Fruit fly (Drosophila melanogaster): ENCODE measurements around the gene CG46460.

DNA sequence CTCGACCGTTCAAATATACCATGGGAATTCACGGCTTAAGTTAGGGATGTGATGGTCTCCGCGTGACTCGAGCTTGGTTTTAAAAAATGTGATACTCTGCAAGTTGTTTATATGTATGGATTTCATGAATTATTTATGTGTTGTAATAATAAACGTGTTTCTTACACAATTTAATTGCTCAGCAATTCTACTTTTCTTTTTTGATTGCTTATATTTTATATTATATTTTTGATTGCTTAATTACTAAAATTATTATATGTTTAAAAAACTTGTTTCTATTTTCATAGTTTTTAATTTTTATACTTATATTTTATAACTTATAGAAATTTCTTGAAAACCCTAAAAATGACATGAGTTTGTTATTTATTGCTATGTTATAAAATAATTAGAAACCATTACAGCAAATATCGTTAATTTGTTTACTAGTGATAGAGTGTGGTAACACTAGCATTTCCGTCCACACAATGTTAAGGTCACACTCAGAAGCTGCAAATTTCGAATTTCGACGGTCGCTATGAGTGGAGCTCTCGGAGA is 27.3 kb upstream of the CG46460 start, which contains the start of the genes ago and CG1265:
- TF ChIP-seq ttk (optimal IDR thresholded peaks at IDR 0.05) (no peak), Sin3A (optimal IDR thresholded peaks at IDR 0.05) (peak; percentile 30)
